In genomic region chr3L:8925679-8926078, dm6 we compare ENCODE assay signal across 1 fruit fly cellular context.
TF ChIP-seq lines count a peak whose summit lies in the region.

No protein-coding gene starts in this region.

TF ChIP-seq in whole organism, embryonic, 481 proteins besides CTCF, POLR2A, EP300 and RAD21 (continued from another document):
- no peak for TF ChIP-seq Chrac-16 (GFP tag; optimal IDR thresholded peaks at IDR 0.05; lab: Kevin White, UChicago)
- TF ChIP-seq Xrp1 (GFP tag; IDR thresholded peaks at IDR 0.05; lab: Robert Waterston, UW) = peak; percentile 74
- peak; percentile 63 for TF ChIP-seq CG1529 (GFP tag; optimal IDR thresholded peaks at IDR 0.05; lab: Kevin White, UChicago)
- no peak for TF ChIP-seq salm (tag; optimal IDR thresholded peaks at IDR 0.05; lab: Kevin White, UChicago)
- peak; percentile 9 for TF ChIP-seq CG5180 (GFP tag; optimal IDR thresholded peaks at IDR 0.05; lab: Kevin White, UChicago)
- TF ChIP-seq sc (optimal IDR thresholded peaks at IDR 0.05; lab: Kevin White, UChicago) = no peak
- peak; percentile 39 for TF ChIP-seq sc (GFP tag; optimal IDR thresholded peaks at IDR 0.05; lab: Kevin White, UChicago)
- peak; percentile 14 for TF ChIP-seq CG11398 (GFP tag; optimal IDR thresholded peaks at IDR 0.05; lab: Kevin White, UChicago)
